Fruit fly (Drosophila melanogaster): Measurements from ENCODE around the gene CG34447.

The CG34447 gene

DNA sequence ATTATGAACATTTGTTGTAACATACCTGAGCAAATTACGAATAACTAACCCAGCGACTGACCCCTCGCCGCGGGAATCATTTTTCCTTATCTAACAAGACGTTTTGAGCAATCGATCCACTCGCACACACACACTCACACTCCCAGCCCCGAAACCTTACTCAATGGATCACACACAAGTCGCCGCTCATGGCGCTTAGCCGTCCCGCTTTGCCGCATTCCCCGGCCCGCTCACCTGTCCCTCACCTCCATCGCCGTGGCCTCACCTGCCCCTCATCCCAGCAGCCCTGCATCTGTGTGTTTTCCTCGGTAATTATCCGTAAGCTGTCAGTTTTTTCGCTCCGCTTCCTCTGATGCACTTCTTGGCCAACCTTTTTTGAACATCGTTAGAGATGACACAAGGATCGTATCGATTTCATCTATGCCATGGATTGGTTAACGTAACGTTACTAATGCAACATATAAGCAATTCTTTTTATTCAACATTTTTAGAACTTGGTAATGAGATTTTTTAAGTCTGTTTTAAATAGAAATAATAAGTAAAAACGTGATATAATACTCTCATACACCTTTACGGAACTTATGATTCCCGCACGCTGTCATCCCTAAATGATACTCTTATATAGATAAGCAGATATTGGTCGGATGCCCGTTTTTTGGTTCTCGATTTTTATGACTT is 41.6 kb upstream of the CG34447 start (continued):
- TF ChIP-seq CG7357 (GFP tag; IDR thresholded peaks at IDR 0.05) (no peak), CG7786 (GFP tag; optimal IDR thresholded peaks at IDR 0.05) (no peak), grn (GFP tag; optimal IDR thresholded peaks at IDR 0.05) (peak; percentile 41), fd102C (GFP tag; optimal IDR thresholded peaks at IDR 0.05) (peak; percentile 16), aop (GFP tag; IDR thresholded peaks at IDR 0.05) (no peak), zen (tag; optimal IDR thresholded peaks at IDR 0.05) (no peak), trem (tag; optimal IDR thresholded peaks at IDR 0.05) (peak; percentile 12), peb (GFP tag; IDR thresholded peaks at IDR 0.05) (0 out of 2 replicates have a peak, but pooled peaks have one; percentile 11), repo (GFP tag; optimal IDR thresholded peaks at IDR 0.05) (no peak), cas (GFP tag; IDR thresholded peaks at IDR 0.05) (no peak), Med (GFP tag) (peak; percentile 41), wek (GFP tag; optimal IDR thresholded peaks at IDR 0.05) (no peak), vvl (GFP tag; IDR thresholded peaks at IDR 0.05) (no peak), Sry-δ (GFP tag; optimal IDR thresholded peaks at IDR 0.05) (peak; percentile 28), CG10274 (GFP tag; optimal IDR thresholded peaks at IDR 0.05) (no peak), grau (tag; optimal IDR thresholded peaks at IDR 0.05) (peak; percentile 2), zfh2 (GFP tag; optimal IDR thresholded peaks at IDR 0.05) (no peak), Blimp-1 (GFP tag; optimal IDR thresholded peaks at IDR 0.05) (no peak), CG12391 (tag; optimal IDR thresholded peaks at IDR 0.05) (peak; percentile 20), CG2129 (GFP tag; IDR thresholded peaks at IDR 0.05; ENCODE audit: partially characterized antibody) (peak; percentile 44; the same call in 1 of the 2 replicates), Opbp (GFP tag; IDR thresholded peaks at IDR 0.05; ENCODE audit: partially characterized antibody) (0 out of 3 replicates have a peak, but pooled peaks have one; percentile 15), CG2116 (GFP tag; optimal IDR thresholded peaks at IDR 0.05) (no peak), Gug (GFP tag; IDR thresholded peaks at IDR 0.05) (no peak), dan (GFP tag; IDR thresholded peaks at IDR 0.05) (no peak), danr (GFP tag; IDR thresholded peaks at IDR 0.05) (no peak), lab (GFP tag; optimal IDR thresholded peaks at IDR 0.05) (no peak), Vsx1 (GFP tag; optimal IDR thresholded peaks at IDR 0.05) (no peak), ac (GFP tag; optimal IDR thresholded peaks at IDR 0.05) (peak; percentile 76), amos (GFP tag; IDR thresholded peaks at IDR 0.05; ENCODE audit: partially characterized antibody) (no peak), crol (GFP tag; IDR thresholded peaks at IDR 0.05) (peak; percentile 98), ase (GFP tag; IDR thresholded peaks at IDR 0.05) (no peak), scrt (GFP tag; optimal IDR thresholded peaks at IDR 0.05) (no peak), CG4424 (GFP tag; optimal IDR thresholded peaks at IDR 0.05) (no peak), pzg (GFP tag; optimal IDR thresholded peaks at IDR 0.05) (no peak), CG17829 (tag; optimal IDR thresholded peaks at IDR 0.05) (peak; percentile 14), sd (tag; optimal IDR thresholded peaks at IDR 0.05) (peak; percentile 43), Aef1 (GFP tag; IDR thresholded peaks at IDR 0.05) (no peak), HLHmδ (GFP tag; optimal IDR thresholded peaks at IDR 0.05) (no peak), btn (GFP tag; optimal IDR thresholded peaks at IDR 0.05) (no peak), Tbp (GFP tag; optimal IDR thresholded peaks at IDR 0.05) (no peak), CG8924 (tag; optimal IDR thresholded peaks at IDR 0.05) (peak; percentile 13), CG10267 (tag; optimal IDR thresholded peaks at IDR 0.05) (peak; percentile 10), CG7987 (GFP tag; optimal IDR thresholded peaks at IDR 0.05) (no peak), phol (tag; optimal IDR thresholded peaks at IDR 0.05) (peak; percentile 17), NfI (GFP tag; optimal IDR thresholded peaks at IDR 0.05) (no peak), cg (GFP tag; optimal IDR thresholded peaks at IDR 0.05) (peak; percentile 42), CG4404 (GFP tag; IDR thresholded peaks at IDR 0.05) (peak; percentile 41; the same call in 1 of the 2 replicates), Dll (GFP tag; IDR thresholded peaks at IDR 0.05; ENCODE audit: partially characterized antibody) (peak; percentile 64; the same call in 3 of the 4 replicates), HmgZ (tag; optimal IDR thresholded peaks at IDR 0.05) (no peak)

Data from whole organism, embryonic.